Worm (Caenorhabditis elegans): ENCODE data around the gene R02F2.8.

Gene R02F2.8

ce11 chrIII:5521930-5522329 lies 26.9 kb upstream of the R02F2.8 start, which contains the start of gene D1044.4:
D1044.4 (minus strand) TSS chrIII:5522030.
- TF ChIP-seq mbf-1 (tag; optimal IDR thresholded peaks at IDR 0.05) = no peak

- TF ChIP-seq ceh-82 (tag; optimal IDR thresholded peaks at IDR 0.05) = no peak
- TF ChIP-seq fos-1 (tag; optimal IDR thresholded peaks at IDR 0.05) = no peak
- no peak for TF ChIP-seq nhr-10 (tag; optimal IDR thresholded peaks at IDR 0.05)
- TF ChIP-seq mbf-1 (tag; optimal IDR thresholded peaks at IDR 0.05) = no peak
- no peak for TF ChIP-seq lin-13 (GFP tag; optimal IDR thresholded peaks at IDR 0.05)
- no peak for TF ChIP-seq snpc-4 (tag; optimal IDR thresholded peaks at IDR 0.05)
- no peak for TF ChIP-seq gmeb-1 (tag; optimal IDR thresholded peaks at IDR 0.05)
- no peak for TF ChIP-seq nhr-77 (tag; optimal IDR thresholded peaks at IDR 0.05)
- TF ChIP-seq lsy-2 (tag; optimal IDR thresholded peaks at IDR 0.05) = no peak
- no peak for TF ChIP-seq unc-39 (tag; optimal IDR thresholded peaks at IDR 0.05)
- TF ChIP-seq sma-9 (GFP tag; optimal IDR thresholded peaks at IDR 0.05) = no peak
- TF ChIP-seq sma-9 (tag; optimal IDR thresholded peaks at IDR 0.05) = no peak
- no peak for TF ChIP-seq F13H6.1 (tag; optimal IDR thresholded peaks at IDR 0.05)
- TF ChIP-seq aly-2 (tag; optimal IDR thresholded peaks at IDR 0.05) = no peak
- TF ChIP-seq ceh-16 (tag; optimal IDR thresholded peaks at IDR 0.05) = no peak
- no peak for TF ChIP-seq mab-5 (tag; optimal IDR thresholded peaks at IDR 0.05)
- TF ChIP-seq C34F6.9 (tag; optimal IDR thresholded peaks at IDR 0.05) = no peak
- no peak for TF ChIP-seq peb-1 (tag; optimal IDR thresholded peaks at IDR 0.05)
- no peak for TF ChIP-seq sma-3 (GFP tag; optimal IDR thresholded peaks at IDR 0.05)
- TF ChIP-seq mdl-1 (tag; optimal IDR thresholded peaks at IDR 0.05) = no peak
Measured at ce11 chrIII:5517423-5517822, 22.4 kb upstream of the R02F2.8 start, which contains the start of gene nekl-4. nekl-4 (minus strand) TSS chrIII:5517523.

- TF ChIP-seq alr-1 (tag; optimal IDR thresholded peaks at IDR 0.05) (no peak), unc-39 (tag; optimal IDR thresholded peaks at IDR 0.05) (no peak), Y55F3AM.14 (GFP tag; optimal IDR thresholded peaks at IDR 0.05) (no peak), aly-2 (tag; optimal IDR thresholded peaks at IDR 0.05) (no peak)
Measured at ce11 chrIII:5512502-5512901, 17.4 kb upstream of the R02F2.8 start, which contains the start of gene pqn-25. pqn-25 (minus strand) TSS chrIII:5512602.

- TF ChIP-seq ztf-1 (GFP tag; conservative IDR thresholded peaks at IDR 0.05) (no peak), crh-2 (tag; optimal IDR thresholded peaks at IDR 0.05) (no peak), elt-3 (tag; optimal IDR thresholded peaks at IDR 0.05) (no peak), alr-1 (tag; optimal IDR thresholded peaks at IDR 0.05) (no peak), mab-5 (tag; optimal IDR thresholded peaks at IDR 0.05) (no peak), peb-1 (tag; optimal IDR thresholded peaks at IDR 0.05) (no peak), lin-11 (tag; optimal IDR thresholded peaks at IDR 0.05) (no peak), unc-55 (GFP tag; optimal IDR thresholded peaks at IDR 0.05) (no peak), R02D3.7 (tag; optimal IDR thresholded peaks at IDR 0.05) (no peak), ama-1 (optimal IDR thresholded peaks at IDR 0.05) (no peak), blmp-1 (tag; optimal IDR thresholded peaks at IDR 0.05; ENCODE audit: insufficient read depth) (no peak), skn-1 (tag; optimal IDR thresholded peaks at IDR 0.05) (no peak), sma-9 (GFP tag; optimal IDR thresholded peaks at IDR 0.05) (no peak), sma-9 (tag; optimal IDR thresholded peaks at IDR 0.05) (no peak), unc-62 (GFP tag; optimal IDR thresholded peaks at IDR 0.05) (no peak), ztf-4 (tag; optimal IDR thresholded peaks at IDR 0.05) (no peak), nhr-11 (tag; optimal IDR thresholded peaks at IDR 0.05) (no peak), mdl-1 (tag; optimal IDR thresholded peaks at IDR 0.05) (no peak), aly-2 (tag; optimal IDR thresholded peaks at IDR 0.05) (no peak)
Measured at ce11 chrIII:5508669-5509068, 13.6 kb upstream of the R02F2.8 start, which contains the start of gene D1044.7. D1044.7 (minus strand) TSS chrIII:5508769.

- no peak for TF ChIP-seq ceh-16 (tag; optimal IDR thresholded peaks at IDR 0.05)
- TF ChIP-seq skn-1 (tag; optimal IDR thresholded peaks at IDR 0.05) = no peak
- no peak for TF ChIP-seq nhr-11 (tag; optimal IDR thresholded peaks at IDR 0.05)
- no peak for TF ChIP-seq F13H6.1 (tag; optimal IDR thresholded peaks at IDR 0.05)
- no peak for TF ChIP-seq aly-2 (tag; optimal IDR thresholded peaks at IDR 0.05)
- TF ChIP-seq fos-1 (tag; optimal IDR thresholded peaks at IDR 0.05) = no peak
- no peak for TF ChIP-seq nhr-237 (tag; optimal IDR thresholded peaks at IDR 0.05)
- TF ChIP-seq zag-1 (tag; optimal IDR thresholded peaks at IDR 0.05) = no peak
- no peak for TF ChIP-seq nhr-129 (tag; optimal IDR thresholded peaks at IDR 0.05)
- TF ChIP-seq lsy-2 (tag; optimal IDR thresholded peaks at IDR 0.05) = no peak
- no peak for TF ChIP-seq nhr-77 (tag; optimal IDR thresholded peaks at IDR 0.05)
- TF ChIP-seq lin-11 (tag; optimal IDR thresholded peaks at IDR 0.05) = no peak
- TF ChIP-seq gmeb-1 (tag; optimal IDR thresholded peaks at IDR 0.05) = no peak
- TF ChIP-seq ama-1 (optimal IDR thresholded peaks at IDR 0.05) = no peak
- TF ChIP-seq ZK546.5 (tag; optimal IDR thresholded peaks at IDR 0.05) = no peak
- TF ChIP-seq sem-4 (tag; optimal IDR thresholded peaks at IDR 0.05) = no peak
- TF ChIP-seq sma-9 (GFP tag; optimal IDR thresholded peaks at IDR 0.05) = no peak
- no peak for TF ChIP-seq sma-9 (tag; optimal IDR thresholded peaks at IDR 0.05)
Measured at ce11 chrIII:5506936-5507335, 11.9 kb upstream of the R02F2.8 start.

Measured in whole organism, L2 larva.